Fruit fly (Drosophila melanogaster): ENCODE measurements around the gene CG32192.

The CG32192 gene

DNA sequence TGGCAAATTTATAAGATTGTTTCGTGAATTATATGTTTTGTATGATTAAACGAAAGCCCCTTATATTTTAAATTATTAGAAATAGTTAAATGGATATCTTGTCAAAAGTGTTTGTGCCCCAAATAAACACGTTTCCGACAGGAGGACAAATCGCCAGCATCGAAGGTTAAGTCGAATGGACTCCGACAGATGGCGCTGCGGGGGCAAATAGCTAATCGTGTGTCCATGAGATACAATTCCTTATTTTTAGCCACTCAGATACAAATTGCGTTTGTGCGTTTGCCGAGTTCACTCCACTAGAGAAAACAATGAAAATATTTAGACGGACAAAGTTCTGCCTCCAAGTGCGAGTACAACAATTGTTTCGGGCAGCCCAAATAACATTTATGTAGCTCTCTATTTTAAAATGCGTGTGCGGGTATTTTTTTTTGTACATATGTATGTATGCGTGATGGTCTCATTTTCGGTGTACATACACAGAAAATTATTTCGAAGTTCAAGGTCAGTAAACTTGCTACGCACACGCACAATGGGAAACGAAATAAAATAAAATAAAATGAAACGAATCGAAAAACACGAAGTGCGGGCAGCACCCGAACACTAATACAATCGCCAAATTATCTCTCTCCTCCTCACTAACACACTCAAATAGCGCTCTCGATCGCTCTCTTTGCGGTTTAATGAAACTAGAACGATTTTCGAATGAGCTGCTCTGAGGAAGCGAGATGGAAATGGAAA is 23.8 kb upstream of the CG32192 start:
- no peak for TF ChIP-seq noc (tag; optimal IDR thresholded peaks at IDR 0.05)

DNA sequence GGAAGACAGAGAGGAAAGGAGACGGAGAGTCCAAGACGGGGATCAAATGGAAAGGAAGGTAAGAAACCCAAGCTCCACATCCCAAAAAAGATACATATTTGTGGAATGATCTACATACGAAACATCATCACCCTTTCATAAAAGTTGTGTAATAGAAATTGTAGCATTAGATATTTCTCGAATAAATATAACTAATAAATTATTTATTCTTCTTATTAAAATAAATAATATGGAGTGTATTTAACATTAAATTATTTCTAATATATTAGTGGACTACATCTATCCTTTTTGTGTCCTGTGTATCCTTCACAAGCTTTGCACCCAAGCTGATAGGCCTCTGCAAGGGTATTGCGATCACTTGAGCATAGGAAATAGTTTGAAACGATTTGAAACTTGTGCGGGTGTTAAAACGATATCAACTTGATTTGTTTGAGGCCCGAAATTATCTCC is 23.2 kb upstream of the CG32192 start:
- TF ChIP-seq noc (tag; optimal IDR thresholded peaks at IDR 0.05): peak; percentile 25

DNA sequence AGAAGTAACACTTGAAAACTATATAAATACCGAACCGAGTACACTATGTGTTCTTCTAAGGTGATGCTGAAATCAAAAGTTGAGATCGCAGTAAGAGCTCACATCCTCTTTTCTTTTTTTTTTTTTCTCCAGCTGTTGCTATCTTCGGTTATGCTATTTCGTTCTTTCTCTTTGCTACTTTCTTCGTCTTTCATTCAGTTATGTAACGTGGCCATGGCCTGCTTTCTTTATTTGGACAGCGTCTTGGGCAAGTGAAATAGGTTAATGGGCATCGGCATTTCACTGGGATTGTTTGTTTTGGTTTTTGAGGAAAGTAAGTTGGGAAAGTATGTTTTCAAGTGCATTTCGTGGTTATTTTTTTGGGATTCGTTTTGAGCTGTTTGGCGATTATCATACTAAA is 22.5 kb upstream of the CG32192 start:
- TF ChIP-seq noc (tag; optimal IDR thresholded peaks at IDR 0.05): no peak

DNA sequence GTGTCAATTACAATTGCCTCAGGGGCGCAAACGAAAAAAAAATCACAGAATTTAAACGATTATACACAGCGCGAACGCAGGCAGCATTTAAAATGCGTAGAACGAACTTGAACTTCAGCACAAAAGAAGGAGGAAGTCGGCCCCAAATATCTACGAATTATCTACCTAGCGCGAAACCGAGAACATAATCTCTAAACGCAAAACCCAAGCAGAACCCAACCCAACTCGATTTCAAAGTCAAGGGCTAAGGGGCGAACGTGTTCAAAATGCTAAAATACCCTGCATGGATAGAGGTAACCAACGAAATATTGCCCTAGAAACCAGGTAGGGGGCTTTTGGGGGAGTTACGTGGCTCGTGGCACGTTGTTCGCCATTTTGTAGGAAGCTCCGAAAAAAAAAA is 21.6 kb upstream of the CG32192 start:
- peak; percentile 31 for TF ChIP-seq noc (tag; optimal IDR thresholded peaks at IDR 0.05)

DNA sequence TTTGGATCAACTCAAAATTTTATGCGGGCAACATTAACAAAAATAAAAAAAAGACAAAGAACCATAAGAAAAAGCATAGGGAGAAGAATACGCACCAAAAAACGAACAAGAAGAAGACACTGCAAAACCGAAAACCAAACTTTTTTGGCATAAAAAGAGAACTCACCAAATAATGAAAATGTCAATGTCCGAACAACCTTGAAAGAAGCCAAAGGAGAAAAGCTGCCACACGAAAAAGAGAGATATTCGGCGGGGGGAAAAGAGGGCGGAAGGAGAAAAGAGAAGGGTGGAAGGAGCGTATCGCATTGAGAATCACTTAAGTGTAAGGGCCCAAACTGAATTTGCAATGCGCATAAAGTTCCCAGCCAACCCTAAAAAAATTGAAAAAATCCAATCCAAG is 21.1 kb upstream of the CG32192 start:
- TF ChIP-seq noc (tag; optimal IDR thresholded peaks at IDR 0.05): no peak

DNA sequence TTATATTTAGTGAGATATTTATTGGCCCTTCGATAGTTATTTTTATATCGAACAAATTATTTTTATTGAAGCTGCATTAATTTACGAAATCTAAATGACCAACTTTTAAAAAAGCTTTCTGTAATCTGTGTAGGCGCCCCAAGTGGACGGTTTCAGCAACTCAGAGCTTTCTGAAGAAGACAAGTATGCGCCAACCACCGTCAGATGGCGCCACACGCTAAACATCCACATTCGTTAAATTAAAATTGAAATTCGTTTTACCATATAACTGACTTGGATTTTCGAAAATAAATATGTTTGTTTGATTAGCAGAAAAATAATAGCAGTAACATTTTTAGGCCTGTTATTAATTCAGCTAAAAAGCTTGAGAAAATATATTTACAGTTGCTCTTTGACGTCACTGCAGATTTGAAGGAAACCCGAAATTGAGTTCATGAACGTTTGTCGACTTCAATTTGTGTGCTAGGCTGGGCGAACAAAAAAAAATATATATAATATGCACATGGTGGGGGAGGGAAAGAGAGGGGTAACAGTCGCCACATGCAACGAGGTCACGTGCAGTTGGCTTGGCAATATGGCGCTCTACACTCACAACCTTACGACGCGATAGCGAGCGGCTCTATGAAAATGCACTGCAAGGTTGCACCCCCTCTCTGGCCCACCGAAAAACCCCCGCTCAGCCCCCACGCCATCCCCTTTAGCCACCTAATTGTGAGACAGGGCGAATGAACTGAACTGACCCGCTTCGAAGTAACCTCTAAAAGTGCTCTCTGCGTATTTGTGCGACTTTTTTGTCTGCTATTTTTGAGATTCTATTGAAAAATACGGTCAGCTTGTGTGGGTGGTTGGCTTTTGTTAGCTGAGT is 20.2 kb upstream of the CG32192 start:
- TF ChIP-seq noc (tag; optimal IDR thresholded peaks at IDR 0.05): no peak

DNA sequence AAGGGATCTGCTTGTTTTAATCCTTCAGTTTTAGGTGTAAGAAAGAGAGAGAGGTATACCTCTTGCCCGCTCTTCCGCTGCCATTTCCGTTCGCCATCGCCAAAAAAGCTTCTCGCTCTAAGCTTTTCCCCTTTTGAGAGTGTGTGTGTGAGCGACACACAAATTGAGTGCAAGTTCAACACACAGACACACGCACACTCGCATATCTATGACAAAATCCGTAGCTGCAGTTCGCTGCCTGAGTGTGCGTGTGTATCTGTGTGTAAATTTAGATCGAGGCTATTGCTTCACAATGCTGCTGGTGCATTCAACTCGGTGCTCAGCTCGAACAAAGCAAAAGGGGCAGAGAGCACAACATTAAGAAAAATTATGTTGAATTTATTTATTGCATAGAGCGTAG is 19.2 kb upstream of the CG32192 start:
- TF ChIP-seq noc (tag; optimal IDR thresholded peaks at IDR 0.05): no peak

DNA sequence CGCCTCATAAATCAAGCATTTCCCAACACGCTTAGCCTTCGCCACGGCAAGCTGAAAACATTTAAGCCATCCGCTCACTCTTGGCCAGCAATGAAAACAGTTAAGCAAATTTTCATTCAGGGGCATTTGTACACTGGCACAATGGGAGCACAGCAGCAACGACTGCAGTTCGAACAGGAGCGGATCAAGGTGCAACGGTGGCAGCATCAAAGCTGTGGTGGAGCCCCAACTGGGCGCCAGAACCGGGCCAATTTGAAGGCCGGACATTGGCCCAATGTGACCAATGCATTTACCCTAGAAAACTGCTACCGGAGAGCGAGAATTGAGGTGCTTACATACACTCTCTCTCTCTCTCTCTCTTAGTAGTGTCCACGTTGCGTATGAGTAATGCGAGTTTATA is 18.2 kb upstream of the CG32192 start:
- no peak for TF ChIP-seq noc (tag; optimal IDR thresholded peaks at IDR 0.05)

DNA sequence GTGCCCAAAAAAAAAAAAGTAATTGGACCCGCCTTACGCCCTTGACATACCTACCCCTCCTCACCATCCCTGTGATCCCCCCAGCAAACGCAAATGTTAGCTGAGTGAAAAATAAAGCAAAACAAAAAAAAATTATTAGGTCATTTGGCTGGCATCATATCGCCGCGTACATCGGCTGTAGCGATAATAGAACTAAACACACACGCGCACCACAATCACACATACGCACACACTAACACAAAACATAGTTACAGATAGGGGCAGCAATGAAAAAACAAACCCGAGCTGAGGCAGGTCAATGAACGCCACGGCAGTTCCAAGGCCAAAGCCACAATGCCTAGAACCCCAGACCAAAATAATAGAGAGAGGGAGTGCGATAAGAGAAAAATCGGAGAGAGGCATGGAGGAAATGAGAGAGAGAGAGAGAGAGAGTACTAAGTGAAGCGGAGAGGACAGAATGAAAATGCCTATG is 17.6 kb upstream of the CG32192 start:
- peak; percentile 74 for TF ChIP-seq noc (tag; optimal IDR thresholded peaks at IDR 0.05)

DNA sequence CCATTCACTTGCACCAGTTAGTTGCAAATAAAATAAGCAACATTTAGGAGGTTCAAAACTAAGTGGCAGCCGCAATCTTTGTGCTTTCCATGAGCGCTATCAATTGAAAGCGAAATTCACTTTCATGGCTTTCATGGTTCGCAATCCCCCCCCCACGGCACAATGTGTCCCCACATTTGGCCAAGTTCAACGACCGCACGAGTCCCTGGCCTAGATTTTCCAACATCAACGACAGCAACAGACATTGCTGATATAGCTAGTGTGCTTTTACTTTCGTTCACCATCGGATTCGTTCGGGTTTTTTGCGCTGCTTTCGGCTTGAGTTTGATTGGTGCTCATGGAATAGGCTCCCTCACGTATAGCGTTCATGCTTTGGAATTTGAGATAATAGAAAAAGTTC is 16.5 kb upstream of the CG32192 start:
- TF ChIP-seq noc (tag; optimal IDR thresholded peaks at IDR 0.05): peak; percentile 44

DNA sequence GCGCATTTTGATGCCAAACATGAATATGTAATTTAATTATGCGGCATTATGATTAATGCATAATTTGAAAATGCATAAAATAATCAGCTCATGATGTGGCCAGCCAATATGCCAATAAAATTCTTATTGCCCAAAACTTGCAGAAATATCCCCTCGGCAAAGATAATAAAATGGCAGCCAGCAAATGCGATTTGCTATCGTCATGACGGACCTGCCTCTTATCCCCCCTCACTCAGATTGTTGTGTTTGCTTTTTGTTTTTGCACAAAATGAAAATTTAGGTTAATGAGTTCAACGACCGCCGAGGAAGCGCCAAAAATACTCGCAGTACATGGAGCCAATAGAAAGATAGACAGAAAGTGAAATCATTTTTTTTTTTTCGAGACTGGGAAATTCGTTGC is 15.5 kb upstream of the CG32192 start:
- peak; percentile 3 for TF ChIP-seq noc (tag; optimal IDR thresholded peaks at IDR 0.05)

DNA sequence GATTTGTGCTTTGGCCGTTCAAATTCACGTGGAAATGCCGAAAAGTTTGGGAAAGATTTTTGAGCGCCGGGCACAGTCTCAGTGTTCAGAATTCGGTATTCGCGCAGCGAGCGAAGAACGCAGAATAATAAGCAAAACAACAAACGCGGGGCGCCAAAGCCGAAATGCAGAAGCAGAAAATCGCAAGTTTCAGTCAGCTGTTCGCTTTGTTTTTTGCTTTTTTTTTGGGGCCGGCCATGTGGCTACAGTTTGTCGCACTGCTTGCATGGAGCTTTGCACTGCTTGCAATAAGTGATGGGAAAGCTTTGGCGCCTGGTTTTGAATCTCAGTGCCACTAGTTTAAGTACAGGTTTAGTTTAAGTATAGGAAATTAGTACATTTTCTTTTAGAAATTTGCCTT is 14.2 kb upstream of the CG32192 start:
- peak; percentile 35 for TF ChIP-seq noc (tag; optimal IDR thresholded peaks at IDR 0.05)

DNA sequence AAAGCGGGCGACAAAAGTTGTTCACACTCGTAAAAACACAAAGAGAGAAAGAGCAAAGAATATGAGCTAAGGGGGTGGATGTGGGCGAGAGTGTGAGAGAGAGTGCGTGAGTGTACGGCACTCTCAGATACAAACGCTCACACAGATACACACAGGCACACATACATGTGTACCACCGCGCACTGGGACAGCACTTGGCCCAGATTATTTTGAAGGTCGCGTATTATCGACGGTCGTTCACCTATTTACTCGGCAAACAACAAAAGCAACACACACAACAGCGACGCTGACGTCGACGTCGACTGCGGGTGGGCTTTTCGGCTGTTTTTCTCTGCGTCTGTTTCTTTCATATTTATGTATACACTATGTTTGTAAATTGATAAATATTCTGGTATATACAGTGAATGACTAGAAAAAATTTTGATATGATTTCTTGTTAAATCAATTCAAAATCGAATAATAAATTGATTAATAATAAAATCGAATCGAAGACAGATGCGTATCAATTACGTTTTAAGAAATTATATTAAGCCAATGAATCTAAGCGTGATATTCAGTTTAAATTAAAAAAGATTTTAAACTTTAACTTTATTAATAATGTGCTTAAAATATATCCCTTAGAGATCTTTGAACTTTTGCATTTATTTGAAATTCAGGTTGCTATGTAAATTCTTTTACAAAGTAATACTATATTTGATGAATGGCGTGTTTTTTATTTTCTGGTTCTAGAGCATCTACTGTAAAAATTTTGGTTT is 10.4 kb upstream of the CG32192 start:
- no peak for TF ChIP-seq noc (tag; optimal IDR thresholded peaks at IDR 0.05)

DNA sequence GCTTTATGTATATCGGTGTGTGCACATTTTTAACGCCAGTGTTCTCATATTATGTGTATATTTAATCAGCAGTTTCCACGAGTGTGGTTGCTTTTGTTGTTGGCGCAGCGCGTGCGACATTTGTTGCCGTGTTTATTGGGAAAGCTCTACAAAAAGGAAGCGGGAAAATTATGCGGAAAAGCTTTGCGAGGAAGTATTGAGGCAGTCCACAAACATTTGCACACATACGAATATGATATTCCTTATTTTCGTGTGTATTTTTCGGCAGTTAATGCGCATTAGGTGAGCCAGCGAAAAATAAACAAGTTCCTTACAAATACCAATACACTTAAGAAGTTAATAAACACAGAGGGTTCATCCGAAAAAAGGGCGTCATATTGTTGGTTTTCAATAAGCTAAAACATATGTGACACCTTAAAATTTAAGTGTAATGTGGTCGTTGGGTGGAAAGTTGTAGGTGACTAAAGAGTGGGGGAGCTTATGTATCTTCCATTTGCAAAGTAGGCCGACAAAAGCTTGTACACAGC is 9.8 kb upstream of the CG32192 start:
- TF ChIP-seq noc (tag; optimal IDR thresholded peaks at IDR 0.05): no peak

DNA sequence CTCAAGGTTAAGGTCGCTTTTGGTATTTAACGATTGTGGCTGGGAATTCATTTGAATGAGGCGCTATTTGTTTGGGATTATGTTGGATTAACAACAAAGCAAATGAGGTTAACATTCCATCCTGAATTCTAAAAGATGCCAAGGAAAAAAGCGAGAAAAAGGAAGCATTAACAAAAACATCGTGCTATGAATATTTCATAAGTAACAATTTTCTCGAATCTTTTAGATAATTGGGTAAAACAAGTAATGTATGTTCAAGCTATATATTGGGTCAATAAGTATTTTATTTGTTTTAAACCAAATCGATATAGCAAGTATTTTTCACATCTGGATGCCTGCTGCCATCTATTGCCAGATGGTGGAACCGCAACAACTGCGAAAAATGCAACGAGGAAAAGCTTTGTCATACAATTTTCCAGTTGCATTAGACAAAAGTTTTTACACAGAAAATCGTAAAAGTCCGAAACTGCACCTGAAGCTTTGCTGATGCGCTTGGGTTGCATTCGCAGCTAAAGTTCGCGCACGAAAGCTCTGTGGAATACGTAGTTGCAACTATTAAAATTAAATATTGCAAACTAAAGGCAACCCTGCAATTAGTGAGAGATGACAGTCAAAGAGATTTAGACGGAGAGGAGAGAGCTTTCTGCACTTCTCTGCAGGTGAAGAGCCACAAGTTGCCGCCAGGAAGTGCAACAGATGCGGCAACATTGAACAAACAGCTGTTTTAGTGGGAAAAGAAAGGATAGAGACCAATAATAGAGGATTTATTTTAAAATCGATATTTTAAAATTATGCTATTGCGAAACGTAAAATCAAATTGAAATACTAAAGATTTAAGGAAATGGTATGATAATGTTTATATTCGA is 7.4 kb upstream of the CG32192 start:
- TF ChIP-seq noc (tag; optimal IDR thresholded peaks at IDR 0.05): no peak
